Worm (Caenorhabditis elegans) whole organism, young adult: ENCODE measurements around the gene T21B10.3.

Experiments used
- B0019.2 ChIP-seq: fragments of 200-800 bp; sonication (Bioruptor generic); conservative IDR thresholded peaks from 2 replicates; pipeline ENCODE4 v1.3.6; 2022; ENCODE audit warnings: missing genetic modification reagents, missing genetic modification characterization, missing compliant biosample characterization
- B0336.3 ChIP-seq: fragments of 200-800 bp; sonication (Bioruptor generic); IDR thresholded peaks from 2 replicates; pipeline ENCODE4 v1.3.6; 2022; ENCODE audit warnings: missing genetic modification characterization, missing compliant biosample characterization
- F22D6.2 ChIP-seq: sonication (generic microtip); optimal IDR thresholded peaks from 2 replicates; lab custom pipeline; 2016; ENCODE audit warnings: mild to moderate bottlenecking, missing genetic modification characterization, missing compliant biosample characterization
- egl-44 ChIP-seq: fragments of 200-800 bp; sonication (Bioruptor generic); IDR thresholded peaks from 2 replicates; pipeline ENCODE4 v1.3.6; 2022; ENCODE audit warnings: missing genetic modification reagents, missing genetic modification characterization, missing compliant biosample characterization
- nhr-90 ChIP-seq: sonication (generic microtip); optimal IDR thresholded peaks from 2 replicates; lab custom pipeline; 2016; ENCODE audit warnings: missing genotype, mild to moderate bottlenecking, missing genetic modification characterization, missing compliant biosample characterization
- sea-2 ChIP-seq: fragments of 200-800 bp; sonication (Bioruptor generic); IDR thresholded peaks from 2 replicates; pipeline ENCODE4 v1.3.6; 2022; ENCODE audit warnings: missing genetic modification characterization, missing compliant biosample characterization
- unc-130 ChIP-seq: sonication (generic microtip); optimal IDR thresholded peaks from 2 replicates; lab custom pipeline; 2016; ENCODE audit warnings: missing genetic modification reagents, missing genetic modification characterization, missing compliant biosample characterization
- ztf-22 ChIP-seq: fragments of 200-800 bp; sonication (Bioruptor generic); optimal IDR thresholded peaks from 2 replicates; lab custom pipeline; 2018; ENCODE audit warnings: mild to moderate bottlenecking, missing genetic modification characterization, moderate library complexity, missing compliant biosample characterization
- ztf-6 ChIP-seq: fragments of 200-800 bp; sonication (Bioruptor generic); IDR thresholded peaks from 2 replicates; pipeline ENCODE4 v1.3.6; 2022; ENCODE audit warnings: missing genetic modification reagents, missing genetic modification characterization, missing compliant biosample characterization

DNA sequence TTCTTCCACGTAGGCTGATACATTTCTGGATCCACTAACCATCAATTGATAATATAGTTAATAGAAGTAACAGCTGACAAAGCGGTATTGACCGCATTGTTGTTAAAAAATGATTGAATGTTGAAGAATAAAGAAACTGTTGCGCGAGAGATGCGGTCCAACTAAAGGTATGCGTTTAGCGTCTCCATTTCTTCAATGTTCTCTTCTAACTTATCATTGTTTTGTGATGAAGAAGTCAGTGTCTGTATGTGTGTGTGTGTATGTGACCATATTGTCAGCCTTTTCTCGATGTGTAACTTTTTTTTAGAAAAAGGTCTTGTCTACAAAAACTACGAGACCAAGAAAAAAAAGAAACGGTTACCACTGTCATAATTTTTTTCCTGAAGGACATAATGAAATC is 7.7 kb upstream of the T21B10.3 start, which contains the start of gene B0457.2:
- no peak for TF ChIP-seq egl-44 (GFP tag; lab: Robert Waterston, UW)
- TF ChIP-seq B0336.3 (GFP tag; lab: Robert Waterston, UW), result no peak
- TF ChIP-seq F22D6.2, result no peak
- no peak for TF ChIP-seq ztf-6 (GFP tag; lab: Robert Waterston, UW)
- TF ChIP-seq sea-2 (GFP tag; lab: Robert Waterston, UW), result no peak
- no peak for TF ChIP-seq unc-130 (GFP tag; lab: Kevin White, UChicago)
- TF ChIP-seq B0019.2 (GFP tag; lab: Robert Waterston, UW), result no peak
- no peak for TF ChIP-seq ztf-22 (GFP tag; lab: Kevin White, UChicago)
- no peak for TF ChIP-seq nhr-90
